Worm (Caenorhabditis elegans) whole organism, L4 larva: Measurements from ENCODE around the gene F21C10.10.

ENCODE experiments used
- F10B5.3 ChIP-seq: sonication (generic microtip); optimal IDR thresholded peaks from 2 replicates; lab custom pipeline; 2016; ENCODE audit warnings: mild to moderate bottlenecking, missing genetic modification characterization, missing compliant biosample characterization
- T26A8.4 ChIP-seq: fragments of 200-800 bp; sonication (Bioruptor generic); IDR thresholded peaks from 2 replicates; pipeline ENCODE4 v1.3.6; 2022; ENCODE audit warnings: missing genetic modification characterization, missing compliant biosample characterization
- Y48G9A.11 ChIP-seq: fragments of 200-800 bp; sonication (Bioruptor generic); IDR thresholded peaks from 2 replicates; pipeline ENCODE4 v1.3.6; 2022; ENCODE audit warnings: missing genetic modification reagents, missing genetic modification characterization, missing compliant biosample characterization
- Y5F2A.4 ChIP-seq: fragments of 200-800 bp; sonication (Bioruptor generic); optimal IDR thresholded peaks from 2 replicates; lab custom pipeline; 2018; ENCODE audit warnings: mild to moderate bottlenecking, missing genetic modification characterization, missing compliant biosample characterization
- ZK337.2 ChIP-seq: fragments of 200-800 bp; sonication (Bioruptor generic); IDR thresholded peaks from 2 replicates; pipeline ENCODE4 v1.3.6; 2022; ENCODE audit warnings: missing genetic modification reagents, missing genetic modification characterization, missing compliant biosample characterization
- ZK546.5 ChIP-seq, 2 experiments: sonication (generic microtip); optimal IDR thresholded peaks; 2 replicates each; lab custom pipeline; 2017; ENCODE audit warnings: missing biosample characterization in 2 of 2, missing genetic modification characterization in 2 of 2
- aha-1 ChIP-seq: fragments of 150-350 bp; peaks from one replicate; lab custom pipeline; 2014; ENCODE audit warnings: missing biosample characterization, missing genetic modification characterization
- aly-2 ChIP-seq: sonication (generic microtip); optimal IDR thresholded peaks from 2 replicates; lab custom pipeline; 2018; ENCODE audit warnings: missing biosample characterization, missing genetic modification characterization
- attf-4 ChIP-seq: sonication (generic microtip); optimal IDR thresholded peaks from 3 replicates; lab custom pipeline; 2017; ENCODE audit warnings: missing biosample characterization, missing genetic modification characterization
- ceh-28 ChIP-seq: fragments of 150-350 bp; optimal IDR thresholded peaks from 2 replicates; lab custom pipeline; 2014; ENCODE audit warnings: missing biosample characterization, missing genetic modification reagents, missing genetic modification characterization
- ceh-32 ChIP-seq: sonication (generic microtip); optimal IDR thresholded peaks from 2 replicates; lab custom pipeline; 2016; ENCODE audit warnings: mild to moderate bottlenecking, missing genetic modification characterization, missing compliant biosample characterization; ENCODE audit not compliant: poor library complexity
- ceh-44 ChIP-seq: fragments of 200-800 bp; sonication (Bioruptor generic); IDR thresholded peaks from 2 replicates; pipeline ENCODE4 v1.3.6; 2022; ENCODE audit warnings: missing genetic modification reagents, missing genetic modification characterization, missing compliant biosample characterization
- ces-1 ChIP-seq: fragments of 150-350 bp; sonication (generic microtip); optimal IDR thresholded peaks from 4 replicates; lab custom pipeline; 2014; ENCODE audit warnings: missing biosample characterization, missing genetic modification reagents, missing genetic modification characterization
- ctbp-1 ChIP-seq: fragments of 200-800 bp; sonication (Bioruptor generic); IDR thresholded peaks from 2 replicates; pipeline ENCODE4 v1.3.6; 2022; ENCODE audit warnings: missing genetic modification reagents, missing genetic modification characterization, missing compliant biosample characterization
- daf-12 ChIP-seq: fragments of 150-350 bp; optimal IDR thresholded peaks from 2 replicates; lab custom pipeline; 2014; ENCODE audit warnings: missing biosample characterization, missing genetic modification reagents, missing genetic modification characterization
- daf-16 ChIP-seq, 3 experiments: sonication (generic microtip); optimal IDR thresholded peaks; 2 replicates each; lab custom pipeline; 2016 to 2017; ENCODE audit warnings: missing genetic modification characterization in 3 of 3, missing genetic modification reagents in 3 of 3, mild to moderate bottlenecking in 2 of 3, missing compliant biosample characterization in 2 of 3, missing biosample characterization in 1 of 3, moderate library complexity in 1 of 3
- dmd-6 ChIP-seq: fragments of 200-800 bp; sonication (Bioruptor generic); IDR thresholded peaks from 2 replicates; pipeline ENCODE4 v1.3.6; 2022; ENCODE audit warnings: missing genetic modification reagents, missing genetic modification characterization, missing compliant biosample characterization
- dmd-9 ChIP-seq: fragments of 200-800 bp; sonication (Bioruptor generic); IDR thresholded peaks from 2 replicates; pipeline ENCODE4 v1.3.6; 2022; ENCODE audit warnings: missing genetic modification reagents, missing genetic modification characterization, missing compliant biosample characterization
- dpl-1 ChIP-seq: fragments of 150-350 bp; optimal IDR thresholded peaks from 2 replicates; lab custom pipeline; 2014; ENCODE audit warnings: missing biosample characterization, missing genetic modification reagents, missing genetic modification characterization
- egl-27 ChIP-seq: sonication (generic microtip); optimal IDR thresholded peaks from 3 replicates; lab custom pipeline; 2017; ENCODE audit warnings: missing biosample characterization, missing genetic modification reagents, missing genetic modification characterization
- egl-43 ChIP-seq: fragments of 200-800 bp; sonication (Bioruptor generic); IDR thresholded peaks from 2 replicates; pipeline ENCODE4 v1.3.6; 2022; ENCODE audit warnings: missing genetic modification reagents, missing genetic modification characterization, missing compliant biosample characterization
- fos-1 ChIP-seq: fragments of 150-350 bp; optimal IDR thresholded peaks from 2 replicates; lab custom pipeline; 2014; ENCODE audit warnings: missing biosample characterization, missing genetic modification characterization
- gei-8 ChIP-seq: fragments of 200-800 bp; sonication (Bioruptor generic); optimal IDR thresholded peaks from 2 replicates; lab custom pipeline; 2018; ENCODE audit warnings: mild to moderate bottlenecking, missing genetic modification characterization, missing compliant biosample characterization
- hlh-30 ChIP-seq: sonication (generic microtip); optimal IDR thresholded peaks from 2 replicates; lab custom pipeline; 2017; ENCODE audit warnings: antibody characterized with exemption, mild to moderate bottlenecking, missing genetic modification characterization, missing compliant biosample characterization; ENCODE audit not compliant: insufficient read depth
- jun-1 ChIP-seq: fragments of 150-350 bp; optimal IDR thresholded peaks from 2 replicates; lab custom pipeline; 2014; ENCODE audit warnings: missing biosample characterization, missing genetic modification reagents, missing genetic modification characterization
- lin-13 ChIP-seq: fragments of 150-350 bp; optimal IDR thresholded peaks from 2 replicates; lab custom pipeline; 2014; ENCODE audit warnings: missing biosample characterization, missing genetic modification reagents, missing genetic modification characterization
- lin-39 ChIP-seq: fragments of 150-350 bp; optimal IDR thresholded peaks from 2 replicates; lab custom pipeline; 2014; ENCODE audit warnings: missing biosample characterization, missing genetic modification reagents, missing genetic modification characterization
- mxl-3 ChIP-seq: fragments of 200-800 bp; sonication (Bioruptor generic); optimal IDR thresholded peaks from 2 replicates; lab custom pipeline; 2018; ENCODE audit warnings: mild to moderate bottlenecking, missing genetic modification characterization, missing compliant biosample characterization
- nhr-111 ChIP-seq: fragments of 200-800 bp; sonication (Bioruptor generic); optimal IDR thresholded peaks from 2 replicates; lab custom pipeline; 2018; ENCODE audit warnings: mild to moderate bottlenecking, missing genetic modification characterization, missing compliant biosample characterization
- nhr-25 ChIP-seq: sonication (generic microtip); optimal IDR thresholded peaks from 2 replicates; lab custom pipeline; 2017; ENCODE audit warnings: missing genetic modification characterization, mild to moderate bottlenecking, missing compliant biosample characterization, antibody characterized with exemption, moderate library complexity, borderline replicate concordance; ENCODE audit not compliant: insufficient read depth
- nhr-28 ChIP-seq: fragments of 150-350 bp; optimal IDR thresholded peaks from 2 replicates; lab custom pipeline; 2014; ENCODE audit warnings: missing biosample characterization, missing genetic modification characterization
- nhr-41 ChIP-seq: fragments of 200-800 bp; sonication (Bioruptor generic); IDR thresholded peaks from 2 replicates; pipeline ENCODE4 v1.3.6; 2022; ENCODE audit warnings: missing genetic modification reagents, missing genetic modification characterization, missing compliant biosample characterization
- nhr-42 ChIP-seq: fragments of 200-800 bp; sonication (Bioruptor generic); IDR thresholded peaks from 2 replicates; pipeline ENCODE4 v1.3.6; 2022; ENCODE audit warnings: missing genetic modification characterization, missing compliant biosample characterization
- pha-4 ChIP-seq, 2 experiments: fragments of 150-350 bp in 1 of 2; fragments of 200-800 bp in 1 of 2; sonication (Bioruptor generic) in 1 of 2; IDR thresholded peaks in 1 of 2; optimal IDR thresholded peaks in 1 of 2; 2 replicates each; pipeline versions ENCODE4 v1.3.6 to Lab custom; 2014 to 2022; ENCODE audit warnings: missing genetic modification characterization in 2 of 2, missing genetic modification reagents in 2 of 2, missing biosample characterization in 1 of 2, missing compliant biosample characterization in 1 of 2
- php-3 ChIP-seq: fragments of 200-800 bp; sonication (Bioruptor generic); IDR thresholded peaks from 2 replicates; pipeline ENCODE4 v1.3.6; 2022; ENCODE audit warnings: missing genetic modification reagents, missing genetic modification characterization, missing compliant biosample characterization
- pqm-1 ChIP-seq: sonication (generic microtip); optimal IDR thresholded peaks from 2 replicates; lab custom pipeline; 2017; ENCODE audit warnings: missing biosample characterization, missing genetic modification characterization
- set-16 ChIP-seq: fragments of 200-800 bp; sonication (Bioruptor generic); IDR thresholded peaks from 2 replicates; pipeline ENCODE4 v1.3.6; 2022; ENCODE audit warnings: missing genetic modification reagents, missing genetic modification characterization, missing compliant biosample characterization
- skn-1 ChIP-seq: fragments of 150-350 bp; optimal IDR thresholded peaks from 2 replicates; lab custom pipeline; 2014; ENCODE audit warnings: missing biosample characterization, missing genetic modification characterization
- snpc-1.2 ChIP-seq: fragments of 200-800 bp; sonication (Bioruptor generic); IDR thresholded peaks from 2 replicates; pipeline ENCODE4 v1.3.6; 2022; ENCODE audit warnings: missing genetic modification reagents, missing genetic modification characterization, missing compliant biosample characterization
- spr-3 ChIP-seq: fragments of 200-800 bp; sonication (Bioruptor generic); optimal IDR thresholded peaks from 2 replicates; lab custom pipeline; 2018; ENCODE audit warnings: mild to moderate bottlenecking, missing genetic modification characterization, missing compliant biosample characterization
- tra-1 ChIP-seq: fragments of 200-800 bp; sonication (Bioruptor generic); IDR thresholded peaks from 2 replicates; pipeline ENCODE4 v1.3.6; 2022; ENCODE audit warnings: missing genetic modification reagents, missing genetic modification characterization, missing compliant biosample characterization
- unc-39 ChIP-seq: sonication (generic microtip); optimal IDR thresholded peaks from 2 replicates; lab custom pipeline; 2017; ENCODE audit warnings: missing biosample characterization, missing genetic modification characterization
- unc-62 ChIP-seq, 3 experiments: fragments of 150-350 bp in 1 of 3; sonication (generic microtip); optimal IDR thresholded peaks in 2 of 3; peaks in 1 of 3; 1 replicate in 1 of 3; 2 replicates in 2 of 3; lab custom pipeline; 2014 to 2017; ENCODE audit warnings: missing biosample characterization in 3 of 3, missing genetic modification characterization in 3 of 3, missing genetic modification reagents in 3 of 3, missing genotype in 1 of 3
- zag-1 ChIP-seq: fragments of 150-350 bp; optimal IDR thresholded peaks from 2 replicates; lab custom pipeline; 2014; ENCODE audit warnings: missing biosample characterization, missing genetic modification characterization

F21C10.10 gene

DNA sequence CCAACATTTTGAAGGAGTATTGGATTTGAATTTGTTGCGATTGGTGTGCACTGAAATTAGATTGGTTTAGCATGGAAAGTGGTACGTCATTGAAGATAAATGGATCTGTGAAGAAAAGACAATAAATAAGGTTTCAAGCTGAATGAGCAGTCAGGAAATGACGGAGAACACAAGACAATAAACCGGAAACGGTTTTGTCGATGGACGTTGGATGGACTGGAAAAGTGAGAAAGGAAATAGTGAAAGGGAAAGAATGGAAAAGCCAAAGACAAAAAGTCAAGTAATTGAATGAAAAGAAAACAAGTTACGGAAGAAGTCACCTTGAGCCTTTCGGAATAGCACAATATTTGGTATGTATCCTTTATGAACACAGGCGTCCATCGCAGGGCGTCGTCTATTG is 19.8 kb upstream of the F21C10.10 start, which contains the start of gene T27E4.7:
Gene T27E4.7 (minus strand): TSS at position 50 of the 400 bp plus-strand sequence.
- no peak for TF ChIP-seq Y5F2A.4 (GFP tag; lab: Kevin White, UChicago)
- no peak for TF ChIP-seq dmd-9 (GFP tag; lab: Robert Waterston, UW)
- TF ChIP-seq daf-16 (GFP tag; optimal IDR thresholded peaks at IDR 0.05; lab: Kevin White, UChicago): no peak
- peak; percentile 4 for TF ChIP-seq daf-16 (tag; optimal IDR thresholded peaks at IDR 0.05; lab: Kevin White, UChicago)
- TF ChIP-seq egl-27: no peak
- no peak for TF ChIP-seq ZK337.2 (GFP tag; lab: Robert Waterston, UW)
- TF ChIP-seq lin-39 (tag; lab: Kevin White, UChicago): no peak
- TF ChIP-seq aha-1: peak; percentile 92
- TF ChIP-seq nhr-28 (tag; lab: Kevin White, UChicago): no peak
- no peak for TF ChIP-seq zag-1 (tag; lab: Kevin White, UChicago)
- no peak for TF ChIP-seq T26A8.4 (GFP tag; lab: Robert Waterston, UW)
- TF ChIP-seq tra-1 (GFP tag; lab: Robert Waterston, UW): no peak
- no peak for TF ChIP-seq nhr-41
- TF ChIP-seq F10B5.3 (tag; lab: Kevin White, UChicago): no peak
- TF ChIP-seq ctbp-1: no peak
- no peak for TF ChIP-seq pqm-1

DNA sequence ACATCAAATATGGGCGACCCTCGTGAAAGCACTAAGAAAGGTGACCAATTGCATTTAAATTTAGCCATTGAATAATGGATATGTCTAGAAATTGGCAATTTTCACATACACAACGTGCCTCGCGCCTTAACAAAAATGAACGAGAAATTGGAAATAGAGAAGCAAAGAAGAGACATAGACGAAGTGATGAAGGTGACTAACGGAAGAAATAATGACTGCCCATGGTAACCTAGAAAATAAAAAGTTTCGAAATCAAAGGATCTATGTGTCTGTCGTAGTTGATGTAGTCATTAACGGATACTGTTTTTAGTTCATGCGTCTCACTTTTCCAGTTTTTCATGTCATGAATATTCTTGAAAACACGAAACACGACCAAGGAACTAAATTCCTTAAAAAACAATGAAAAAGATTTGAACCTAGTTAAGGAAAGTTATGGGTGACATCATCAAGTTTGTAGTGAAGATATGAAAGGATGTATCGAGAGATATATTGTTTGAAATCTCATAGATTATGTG is 17.9 kb upstream of the F21C10.10 start:
- peak in 1 of 2 experiments; percentile 53 for TF ChIP-seq unc-62 (GFP tag; optimal IDR thresholded peaks at IDR 0.05 in 1 of 2; lab: Kevin White, UChicago)
- TF ChIP-seq unc-62 (tag; optimal IDR thresholded peaks at IDR 0.05; lab: Kevin White, UChicago): no peak
- TF ChIP-seq dmd-6: no peak
- TF ChIP-seq ceh-32: no peak
- peak; percentile 66 for TF ChIP-seq nhr-28 (tag; lab: Kevin White, UChicago)
- no peak for TF ChIP-seq ces-1 (GFP tag; lab: Kevin White, UChicago)
- TF ChIP-seq jun-1 (tag; lab: Kevin White, UChicago): no peak
- no peak for TF ChIP-seq zag-1 (tag; lab: Kevin White, UChicago)
- TF ChIP-seq pha-4 (GFP tag; IDR thresholded peaks at IDR 0.05; lab: Robert Waterston, UW): no peak
- no peak for TF ChIP-seq pha-4 (tag; optimal IDR thresholded peaks at IDR 0.05; lab: Kevin White, UChicago)
- TF ChIP-seq nhr-42 (GFP tag; lab: Robert Waterston, UW): no peak
- no peak for TF ChIP-seq fos-1 (tag; lab: Kevin White, UChicago)
- TF ChIP-seq gei-8: no peak
- TF ChIP-seq, all 104 proteins: peak for 2

DNA sequence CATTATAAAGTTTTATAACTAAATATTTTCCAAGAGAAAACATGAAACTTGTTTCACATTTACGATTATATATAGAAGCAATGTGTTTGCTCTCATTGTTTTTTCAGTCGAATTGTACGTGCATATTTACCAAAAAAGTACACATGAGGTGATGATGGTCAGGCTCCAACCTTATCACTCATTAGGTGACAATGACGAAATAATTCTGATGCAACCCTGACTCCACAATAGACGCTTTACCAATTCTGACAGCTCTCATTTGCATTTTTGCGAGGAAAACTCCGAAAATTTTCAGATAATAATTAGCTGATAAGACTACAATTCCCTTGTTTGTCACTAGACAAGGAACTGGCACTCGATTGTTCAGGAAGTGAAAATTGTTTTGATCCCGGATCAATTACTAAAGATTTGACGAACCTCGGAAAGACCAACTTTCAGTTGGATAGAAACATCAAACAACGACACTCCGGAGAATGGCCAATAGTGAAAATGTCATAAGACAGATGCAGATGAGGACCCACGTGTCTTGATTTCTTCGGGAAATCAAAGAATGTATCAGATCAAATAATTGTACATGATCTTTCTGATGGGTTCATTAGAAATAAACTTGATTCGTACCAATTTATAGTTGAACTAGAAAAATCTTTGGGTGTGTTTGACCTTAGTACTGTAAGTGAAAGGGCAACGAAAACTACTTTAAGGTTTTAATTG is 17.1 kb upstream of the F21C10.10 start:
- TF ChIP-seq egl-43 (no peak), hlh-30 (tag; lab: Kevin White, UChicago) (peak; percentile 52), unc-62 (GFP tag; optimal IDR thresholded peaks at IDR 0.05 in 1 of 2; lab: Kevin White, UChicago) (peak in 1 of 2 experiments; percentile 93), unc-62 (tag; optimal IDR thresholded peaks at IDR 0.05; lab: Kevin White, UChicago) (no peak), egl-27 (no peak), unc-39 (no peak), snpc-1.2 (no peak), daf-12 (no peak), aly-2 (no peak), nhr-25 (no peak), ZK337.2 (GFP tag; lab: Robert Waterston, UW) (no peak), dpl-1 (no peak), pha-4 (GFP tag; IDR thresholded peaks at IDR 0.05; lab: Robert Waterston, UW) (no peak), pha-4 (tag; optimal IDR thresholded peaks at IDR 0.05; lab: Kevin White, UChicago) (no peak), lin-13 (GFP tag; lab: Kevin White, UChicago) (no peak), php-3 (GFP tag; lab: Robert Waterston, UW) (no peak), Y48G9A.11 (no peak), nhr-111 (GFP tag; lab: Kevin White, UChicago) (no peak), mxl-3 (GFP tag; lab: Kevin White, UChicago) (no peak), set-16 (GFP tag; lab: Robert Waterston, UW) (no peak), skn-1 (no peak), ZK546.5 (tag; optimal IDR thresholded peaks at IDR 0.05; lab: Kevin White, UChicago) (no peak), ceh-44 (GFP tag; lab: Robert Waterston, UW) (no peak), ceh-28 (tag; lab: Kevin White, UChicago) (no peak), attf-4 (tag; lab: Kevin White, UChicago) (no peak), spr-3 (GFP tag; lab: Kevin White, UChicago) (no peak), aha-1 (peak; percentile 89)
